Worm (Caenorhabditis elegans): ENCODE results near the gene nlp-41.

nlp-41 gene

ce11 chrII:14523645-14524223, 27.0 kb upstream of the nlp-41 start, which contains the start of gene pot-2:
pot-2 (plus strand) TSS chrII:14524173.
- no peak for TF ChIP-seq efl-1 (optimal IDR thresholded peaks at IDR 0.05)
- TF ChIP-seq efl-1 (GFP tag; optimal IDR thresholded peaks at IDR 0.05 in 1 of 2), result no peak

DNA sequence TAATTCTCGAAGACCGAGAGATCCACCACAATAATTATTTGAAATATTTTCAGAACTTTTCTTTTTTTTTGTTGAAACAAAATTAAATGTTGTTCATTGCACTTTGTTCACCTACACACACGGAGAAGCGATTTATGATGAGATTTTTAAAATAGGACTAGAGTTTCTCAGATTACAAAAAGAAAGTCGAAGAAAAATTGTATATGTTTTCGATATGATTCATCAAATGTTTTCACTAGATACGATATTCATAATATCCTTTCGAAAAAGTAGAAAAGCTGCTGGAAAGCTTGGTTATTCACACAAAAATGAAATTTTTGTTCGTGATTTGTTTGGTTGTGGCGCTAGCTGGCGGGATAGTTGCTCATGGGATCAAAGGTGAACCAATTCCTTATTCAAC, 25.7 kb upstream of the nlp-41 start, which contains the start of gene F57C2.4:
F57C2.4 (plus strand) TSS at position 301 of the 400 bp plus-strand sequence.
- TF ChIP-seq aly-2 (tag; optimal IDR thresholded peaks at IDR 0.05), result no peak
- TF ChIP-seq tbx-2 (tag; optimal IDR thresholded peaks at IDR 0.05), result no peak
- no peak for TF ChIP-seq grh-1 (GFP tag; IDR thresholded peaks at IDR 0.05)
- TF ChIP-seq unc-86 (tag; optimal IDR thresholded peaks at IDR 0.05), result no peak
- no peak for TF ChIP-seq fkh-4 (tag; optimal IDR thresholded peaks at IDR 0.05; ENCODE audit: borderline replicate concordance)
- no peak for TF ChIP-seq vab-15 (tag; optimal IDR thresholded peaks at IDR 0.05)
- TF ChIP-seq blmp-1 (tag; optimal IDR thresholded peaks at IDR 0.05), result no peak
- TF ChIP-seq nhr-85 (tag), result no peak
- TF ChIP-seq ceh-88 (GFP tag; IDR thresholded peaks at IDR 0.05), result no peak

DNA sequence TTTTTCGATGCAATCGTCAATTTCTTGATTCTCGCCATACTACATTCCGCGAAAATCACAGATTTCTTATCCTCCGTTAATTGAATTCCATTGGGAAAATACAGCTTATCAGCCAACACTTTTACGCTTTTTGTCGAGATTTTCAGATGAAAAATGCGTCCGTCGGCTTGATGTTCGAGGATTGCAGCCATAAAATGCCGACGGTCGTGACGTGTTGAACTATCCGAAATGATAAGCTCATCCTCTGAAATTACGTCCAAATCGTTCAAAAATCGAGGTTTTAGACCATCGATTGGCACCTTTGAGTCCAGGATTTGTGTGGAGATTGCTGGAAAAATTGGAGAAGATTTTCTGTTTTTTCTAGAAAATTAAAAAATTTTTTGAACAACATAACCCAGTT, 23.6 kb upstream of the nlp-41 start:
- TF ChIP-seq ceh-88 (GFP tag; IDR thresholded peaks at IDR 0.05), result no peak
- no peak for TF ChIP-seq efl-1 (optimal IDR thresholded peaks at IDR 0.05)
- TF ChIP-seq efl-1 (GFP tag; optimal IDR thresholded peaks at IDR 0.05 in 1 of 2), result peak in 1 of 2 experiments; percentile 57

ce11 chrII:14528233-14528802, 22.4 kb upstream of the nlp-41 start, which contains the start of the genes F57C2.5 and spat-1:
F57C2.5 (minus strand) TSS chrII:14528239.
spat-1 (plus strand) TSS chrII:14528752.
- TF ChIP-seq unc-98 (GFP tag; IDR thresholded peaks at IDR 0.05) (peak; percentile 21; the same call in 1 of the 2 replicates), ces-1 (GFP tag; optimal IDR thresholded peaks at IDR 0.05) (no peak), mab-9 (GFP tag; IDR thresholded peaks at IDR 0.05) (no peak), nhr-28 (tag; optimal IDR thresholded peaks at IDR 0.05) (no peak), hlh-4 (tag; optimal IDR thresholded peaks at IDR 0.05) (no peak), nhr-90 (tag; optimal IDR thresholded peaks at IDR 0.05; ENCODE audit: poor library complexity) (peak; percentile 62), egl-27 (tag; optimal IDR thresholded peaks at IDR 0.05) (no peak), irx-1 (tag; optimal IDR thresholded peaks at IDR 0.05) (peak; percentile 32), isw-1 (GFP tag; IDR thresholded peaks at IDR 0.05) (peak; percentile 66), lir-3 (tag; optimal IDR thresholded peaks at IDR 0.05; ENCODE audit: poor library complexity) (peak; percentile 81), ceh-8 (GFP tag; optimal IDR thresholded peaks at IDR 0.05) (no peak), vab-15 (tag; optimal IDR thresholded peaks at IDR 0.05) (peak; percentile 89), hlh-17 (GFP tag; optimal IDR thresholded peaks at IDR 0.05; ENCODE audit: borderline replicate concordance) (no peak), mef-2 (tag; optimal IDR thresholded peaks at IDR 0.05) (no peak), fkh-10 (GFP tag; optimal IDR thresholded peaks at IDR 0.05) (no peak), ama-1 (optimal IDR thresholded peaks at IDR 0.05) (no peak), aha-1 (tag; optimal IDR thresholded peaks at IDR 0.05) (no peak), nhr-77 (tag; optimal IDR thresholded peaks at IDR 0.05) (peak; percentile 94), lin-13 (GFP tag; optimal IDR thresholded peaks at IDR 0.05) (peak; percentile 61), lin-39 (tag; optimal IDR thresholded peaks at IDR 0.05) (no peak), sup-37 (GFP tag; optimal IDR thresholded peaks at IDR 0.05) (no peak), snpc-4 (tag; optimal IDR thresholded peaks at IDR 0.05) (peak; percentile 51), ceh-90 (tag; optimal IDR thresholded peaks at IDR 0.05) (peak; percentile 40), hpl-2 (GFP tag; optimal IDR thresholded peaks at IDR 0.05) (no peak), C04F5.9 (tag; optimal IDR thresholded peaks at IDR 0.05) (peak; percentile 54), nhr-85 (tag) (peak; percentile 81), fos-1 (tag; optimal IDR thresholded peaks at IDR 0.05) (peak; percentile 54), aly-2 (tag; optimal IDR thresholded peaks at IDR 0.05) (peak; percentile 46), ztf-11 (tag; optimal IDR thresholded peaks at IDR 0.05) (peak in 1 of 2 experiments; percentile 73), unc-62 (GFP tag; optimal IDR thresholded peaks at IDR 0.05) (no peak), jun-1 (tag; optimal IDR thresholded peaks at IDR 0.05) (no peak), unc-30 (tag; optimal IDR thresholded peaks at IDR 0.05) (no peak), Y116A8C.19 (tag; optimal IDR thresholded peaks at IDR 0.05; ENCODE audit: borderline replicate concordance) (no peak), ets-5 (GFP tag; IDR thresholded peaks at IDR 0.05) (no peak), xbp-1 (tag; optimal IDR thresholded peaks at IDR 0.05) (peak; percentile 65), snu-23 (GFP tag; optimal IDR thresholded peaks at IDR 0.05) (peak; percentile 88), dpl-1 (GFP tag; optimal IDR thresholded peaks at IDR 0.05) (peak; percentile 56 to 68 (median 61)), rnt-1 (tag; optimal IDR thresholded peaks at IDR 0.05) (no peak)

All from whole organism, L1 larva.